Worm (Caenorhabditis elegans) whole organism, early embryonic: ENCODE data around the gene F02C9.2.

Experiments used
- ama-1 ChIP-seq: fragments of 150-350 bp; optimal IDR thresholded peaks from 2 replicates; lab custom pipeline; 2014
- sea-1 ChIP-seq: fragments of 200-800 bp; sonication (Bioruptor generic); conservative IDR thresholded peaks from 2 replicates; pipeline ENCODE4 v1.3.6; 2022; ENCODE audit warnings: missing genetic modification characterization, missing compliant biosample characterization

- no peak for TF ChIP-seq ama-1
- no peak for TF ChIP-seq sea-1 (GFP tag; lab: Robert Waterston, UW)
Observed at ce11 chrV:3119185-3119584, 14.3 kb upstream of the F02C9.2 start.
